Worm (Caenorhabditis elegans) whole organism, L3 larva: ENCODE results near the gene B0303.16.
A peak's percentile ranks its signal among the peaks of the same experiment; 100 is the strongest.

ENCODE experiments used
- elt-2 ChIP-seq: sonication (generic microtip); optimal IDR thresholded peaks from 2 replicates; lab custom pipeline; 2016; ENCODE audit warnings: missing genetic modification reagents, mild to moderate bottlenecking, missing genetic modification characterization, missing compliant biosample characterization
- nhr-12 ChIP-seq: fragments of 150-350 bp; optimal IDR thresholded peaks from 2 replicates; lab custom pipeline; 2014; ENCODE audit warnings: missing biosample characterization, missing genetic modification characterization
- nhr-237 ChIP-seq: fragments of 150-350 bp; optimal IDR thresholded peaks from 2 replicates; lab custom pipeline; 2014; ENCODE audit warnings: missing biosample characterization, missing genetic modification characterization
- nhr-28 ChIP-seq: fragments of 150-350 bp; optimal IDR thresholded peaks from 2 replicates; lab custom pipeline; 2014; ENCODE audit warnings: missing biosample characterization, missing genetic modification characterization
- nhr-77 ChIP-seq: fragments of 150-350 bp; optimal IDR thresholded peaks from 2 replicates; lab custom pipeline; 2014; ENCODE audit warnings: missing biosample characterization, missing genetic modification characterization
- unc-62 ChIP-seq: fragments of 150-350 bp; sonication (generic microtip); optimal IDR thresholded peaks from 4 replicates; lab custom pipeline; 2014; ENCODE audit warnings: missing biosample characterization, missing genetic modification reagents, missing genetic modification characterization

DNA sequence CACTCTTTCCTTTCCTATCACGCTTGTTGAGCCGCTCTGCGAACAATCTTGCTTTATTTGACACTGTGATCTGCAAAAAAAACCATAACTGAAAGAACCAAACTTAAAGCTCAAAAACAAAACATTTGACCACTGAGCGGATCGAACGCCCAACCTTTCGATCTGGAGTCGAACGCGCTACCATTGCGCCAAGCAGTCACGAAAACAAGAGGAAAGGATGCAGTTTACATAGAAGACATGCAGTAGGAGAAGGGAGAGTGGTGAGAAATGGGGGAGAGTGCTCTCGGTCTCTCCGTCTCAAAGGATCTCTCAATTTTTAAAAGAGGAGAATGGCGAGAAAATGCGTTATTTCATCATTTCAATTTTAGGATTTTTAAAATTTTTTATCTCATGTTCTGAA is 26.5 kb upstream of the B0303.16 start:
- TF ChIP-seq nhr-28 (no peak), nhr-77 (no peak), nhr-237 (no peak), elt-2 (tag; lab: Kevin White, UChicago) (peak; percentile 15), unc-62 (GFP tag; lab: Kevin White, UChicago) (no peak), nhr-12 (tag; lab: Kevin White, UChicago) (no peak)
